Worm (Caenorhabditis elegans): ENCODE results near the gene rpl-22.

rpl-22 gene

ce11 chrII:5055129-5055666 is at the start of gene rpl-22, which contains the start of gene ify-1:
Gene rpl-22, plus strand, starts transcription at chrII:5055616.
Gene ify-1, minus strand, starts transcription at chrII:5055179.
- TF ChIP-seq blmp-1 (tag; optimal IDR thresholded peaks at IDR 0.05; ENCODE audit: insufficient read depth) (peak; percentile 86), peb-1 (tag; optimal IDR thresholded peaks at IDR 0.05) (no peak), fos-1 (tag; optimal IDR thresholded peaks at IDR 0.05) (peak; percentile 83), gmeb-1 (tag; optimal IDR thresholded peaks at IDR 0.05) (peak; percentile 95), nhr-237 (tag; optimal IDR thresholded peaks at IDR 0.05) (no peak), ztf-11 (tag; optimal IDR thresholded peaks at IDR 0.05) (no peak), egl-27 (tag; optimal IDR thresholded peaks at IDR 0.05) (peak; percentile 39), lin-11 (tag; optimal IDR thresholded peaks at IDR 0.05) (peak; percentile 96), Y55F3AM.14 (GFP tag; optimal IDR thresholded peaks at IDR 0.05) (peak; percentile 28), nhr-77 (tag; optimal IDR thresholded peaks at IDR 0.05) (peak; percentile 76), mbf-1 (tag; optimal IDR thresholded peaks at IDR 0.05) (no peak), nhr-21 (tag; optimal IDR thresholded peaks at IDR 0.05) (peak; percentile 94), ceh-16 (tag; optimal IDR thresholded peaks at IDR 0.05) (peak; percentile 71), ama-1 (optimal IDR thresholded peaks at IDR 0.05) (peak; percentile 71), nhr-25 (tag; optimal IDR thresholded peaks at IDR 0.05) (peak; percentile 95), unc-55 (GFP tag; optimal IDR thresholded peaks at IDR 0.05) (peak; percentile 99), ZK546.5 (tag; optimal IDR thresholded peaks at IDR 0.05) (peak; percentile 83), sma-9 (GFP tag; optimal IDR thresholded peaks at IDR 0.05) (peak; percentile 94), sma-9 (tag; optimal IDR thresholded peaks at IDR 0.05) (no peak), zag-1 (tag; optimal IDR thresholded peaks at IDR 0.05) (peak; percentile 78), lsy-2 (tag; optimal IDR thresholded peaks at IDR 0.05) (peak; percentile 98 to 100), nhr-11 (tag; optimal IDR thresholded peaks at IDR 0.05) (peak; percentile 37), snpc-4 (tag; optimal IDR thresholded peaks at IDR 0.05) (peak; percentile 94), nhr-12 (tag; optimal IDR thresholded peaks at IDR 0.05) (no peak), alr-1 (tag; optimal IDR thresholded peaks at IDR 0.05) (no peak), unc-62 (GFP tag; optimal IDR thresholded peaks at IDR 0.05) (peak; percentile 47), ztf-4 (tag; optimal IDR thresholded peaks at IDR 0.05) (peak; percentile 90), lin-39 (tag; optimal IDR thresholded peaks at IDR 0.05) (no peak), sma-3 (GFP tag; optimal IDR thresholded peaks at IDR 0.05) (peak; percentile 94), mdl-1 (tag; optimal IDR thresholded peaks at IDR 0.05) (peak in 1 of 2 experiments; percentile 51), aly-2 (tag; optimal IDR thresholded peaks at IDR 0.05) (no peak), nhr-6 (tag; optimal IDR thresholded peaks at IDR 0.05) (peak; percentile 89), crh-2 (tag; optimal IDR thresholded peaks at IDR 0.05) (peak; percentile 98), nhr-129 (tag; optimal IDR thresholded peaks at IDR 0.05) (peak; percentile 98), nhr-23 (tag; optimal IDR thresholded peaks at IDR 0.05) (no peak), ceh-82 (tag; optimal IDR thresholded peaks at IDR 0.05) (peak; percentile 73), elt-1 (tag; optimal IDR thresholded peaks at IDR 0.05) (no peak), sem-4 (tag; optimal IDR thresholded peaks at IDR 0.05) (peak; percentile 93), R02D3.7 (tag; optimal IDR thresholded peaks at IDR 0.05) (peak; percentile 43), mab-5 (tag; optimal IDR thresholded peaks at IDR 0.05) (peak; percentile 90), lin-13 (GFP tag; optimal IDR thresholded peaks at IDR 0.05) (peak; percentile 95), elt-3 (tag; optimal IDR thresholded peaks at IDR 0.05) (no peak), ztf-1 (GFP tag; conservative IDR thresholded peaks at IDR 0.05) (no peak), unc-39 (tag; optimal IDR thresholded peaks at IDR 0.05) (no peak), skn-1 (tag; optimal IDR thresholded peaks at IDR 0.05) (no peak), nhr-10 (tag; optimal IDR thresholded peaks at IDR 0.05) (peak; percentile 34), dmd-4 (tag; optimal IDR thresholded peaks at IDR 0.05) (no peak), C34F6.9 (tag; optimal IDR thresholded peaks at IDR 0.05) (peak; percentile 96), F13H6.1 (tag; optimal IDR thresholded peaks at IDR 0.05) (peak; percentile 92)

Data from whole organism, L2 larva.